Fruit fly (Drosophila melanogaster): ENCODE data around the gene Six4.

Six4 gene

DNA sequence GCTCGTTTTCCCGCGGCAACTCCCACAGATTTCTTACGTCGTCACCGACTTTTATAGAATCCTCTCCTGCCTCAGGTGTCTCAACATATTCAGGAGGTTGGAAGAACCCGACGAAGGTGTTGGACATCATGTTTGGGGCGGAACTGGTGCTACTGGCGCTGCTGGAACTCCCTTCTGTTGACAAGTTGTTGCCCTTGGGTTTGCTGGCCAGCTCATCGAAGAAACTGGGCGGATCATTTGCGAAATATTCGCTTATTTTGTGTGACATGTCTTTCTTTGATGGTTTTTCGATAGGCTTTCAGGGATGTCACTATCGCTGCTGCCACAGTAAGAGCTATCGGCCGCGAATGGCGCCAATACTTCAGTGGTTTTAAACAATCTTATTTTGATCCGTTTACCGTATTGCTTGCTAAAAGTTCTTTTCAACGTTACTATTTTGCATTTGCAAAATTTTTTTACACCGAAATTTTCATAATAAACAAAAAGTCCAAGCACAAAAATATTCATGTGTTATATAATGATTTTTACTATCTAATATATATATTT lies 4.7 kb downstream of the Six4 start, which contains the start of gene CG11396:
Gene CG11396 (minus strand): TSS at position 303 of the 546 bp plus-strand sequence.
- TF ChIP-seq CG17186 (GFP tag; optimal IDR thresholded peaks at IDR 0.05): peak; percentile 4
- no peak for TF ChIP-seq Tbp (GFP tag; optimal IDR thresholded peaks at IDR 0.05)
- TF ChIP-seq H15 (GFP tag; IDR thresholded peaks at IDR 0.05): no peak
- TF ChIP-seq B-H2 (GFP tag; optimal IDR thresholded peaks at IDR 0.05): no peak
- no peak for TF ChIP-seq z (GFP tag; IDR thresholded peaks at IDR 0.05)
- peak; percentile 45; the same call in 2 of the 3 replicates for TF ChIP-seq row (GFP tag; IDR thresholded peaks at IDR 0.05)
- peak; percentile 13 for TF ChIP-seq Fer1 (GFP tag; optimal IDR thresholded peaks at IDR 0.05)
- TF ChIP-seq MESR4 (GFP tag; optimal IDR thresholded peaks at IDR 0.05): peak; percentile 95
- TF ChIP-seq Dref (GFP tag; IDR thresholded peaks at IDR 0.05): peak; percentile 80
- no peak for TF ChIP-seq Meics (GFP tag; optimal IDR thresholded peaks at IDR 0.05)
- no peak for TF ChIP-seq kni (GFP tag; optimal IDR thresholded peaks at IDR 0.05)
- no peak for TF ChIP-seq Lim3 (GFP tag; IDR thresholded peaks at IDR 0.05)
- TF ChIP-seq CG34224 (GFP tag; IDR thresholded peaks at IDR 0.05; ENCODE audit: partially characterized antibody): peak; percentile 95
- TF ChIP-seq CG13287 (GFP tag; IDR thresholded peaks at IDR 0.05; ENCODE audit: partially characterized antibody): peak; percentile 97
- peak; percentile 74 for TF ChIP-seq CG2129 (GFP tag; IDR thresholded peaks at IDR 0.05; ENCODE audit: partially characterized antibody)
- no peak for TF ChIP-seq abd-A (tag; optimal IDR thresholded peaks at IDR 0.05)
- TF ChIP-seq ase (GFP tag; IDR thresholded peaks at IDR 0.05): no peak
- peak; percentile 90 for TF ChIP-seq inv (GFP tag; IDR thresholded peaks at IDR 0.05; ENCODE audit: partially characterized antibody)
- peak; percentile 8 for TF ChIP-seq nom (GFP tag; optimal IDR thresholded peaks at IDR 0.05)
- no peak for TF ChIP-seq CG8924 (tag; optimal IDR thresholded peaks at IDR 0.05)
- TF ChIP-seq CG17802 (tag; optimal IDR thresholded peaks at IDR 0.05): no peak
- peak; percentile 90 for TF ChIP-seq vnd (GFP tag; IDR thresholded peaks at IDR 0.05; ENCODE audit: partially characterized antibody)
- TF ChIP-seq CG11085 (GFP tag; IDR thresholded peaks at IDR 0.05): no peak
- peak; percentile 94 for TF ChIP-seq zen2 (GFP tag; IDR thresholded peaks at IDR 0.05; ENCODE audit: partially characterized antibody)
- no peak for TF ChIP-seq tll (GFP tag; optimal IDR thresholded peaks at IDR 0.05)
- TF ChIP-seq sens (GFP tag): peak; percentile 52
- no peak for TF ChIP-seq usp (GFP tag; optimal IDR thresholded peaks at IDR 0.05)
- TF ChIP-seq Gug (GFP tag; IDR thresholded peaks at IDR 0.05): no peak; the same call in 3 of the 4 replicates
- TF ChIP-seq amos (GFP tag; IDR thresholded peaks at IDR 0.05; ENCODE audit: partially characterized antibody): peak; percentile 97
- peak; percentile 33 for TF ChIP-seq CG4617 (GFP tag; optimal IDR thresholded peaks at IDR 0.05; ENCODE audit: borderline replicate concordance)
- peak; percentile 22 for TF ChIP-seq CG2712 (tag; optimal IDR thresholded peaks at IDR 0.05)
- peak; percentile 5 for TF ChIP-seq her (GFP tag; optimal IDR thresholded peaks at IDR 0.05)
- 0 out of 2 replicates have a peak, but pooled peaks have one; percentile 14 for TF ChIP-seq rib (GFP tag; IDR thresholded peaks at IDR 0.05)
- TF ChIP-seq ci (GFP tag; IDR thresholded peaks at IDR 0.05): 0 out of 3 replicates have a peak, but pooled peaks have one; percentile 16
- no peak for TF ChIP-seq CG12155 (GFP tag; optimal IDR thresholded peaks at IDR 0.05)
- TF ChIP-seq Sin3A (optimal IDR thresholded peaks at IDR 0.05): peak; percentile 43
- TF ChIP-seq BEAF-32 (GFP tag; optimal IDR thresholded peaks at IDR 0.05): peak; percentile 90
- no peak for TF ChIP-seq CG33213 (GFP tag; optimal IDR thresholded peaks at IDR 0.05)
- TF ChIP-seq MBD-R2 (GFP tag; IDR thresholded peaks at IDR 0.05): peak; percentile 57
- peak; percentile 97 for TF ChIP-seq Bgb (GFP tag; IDR thresholded peaks at IDR 0.05; ENCODE audit: partially characterized antibody)
- TF ChIP-seq Scr (GFP tag; IDR thresholded peaks at IDR 0.05; ENCODE audit: partially characterized antibody): peak; percentile 95
- peak; percentile 46 for TF ChIP-seq CG1603 (tag; optimal IDR thresholded peaks at IDR 0.05)
- TF ChIP-seq Dp (GFP tag; optimal IDR thresholded peaks at IDR 0.05): peak; percentile 95
- TF ChIP-seq phol (tag; optimal IDR thresholded peaks at IDR 0.05): peak; percentile 14
- peak; percentile 96 for TF ChIP-seq hbn (GFP tag; IDR thresholded peaks at IDR 0.05; ENCODE audit: partially characterized antibody)
- TF ChIP-seq CG7963 (GFP tag; IDR thresholded peaks at IDR 0.05; ENCODE audit: partially characterized antibody): peak; percentile 94
- no peak for TF ChIP-seq CG32767 (GFP tag; IDR thresholded peaks at IDR 0.05)
- TF ChIP-seq Hey (tag; optimal IDR thresholded peaks at IDR 0.05): no peak
- no peak for TF ChIP-seq CG7786 (GFP tag; optimal IDR thresholded peaks at IDR 0.05)

Measured in whole organism, embryonic.